Fruit fly (Drosophila melanogaster) whole organism, adult: ENCODE results near the gene TTLL6B.

ENCODE experiments used
- bab1 ChIP-seq: fragments of 200-800 bp; sonication (Bioruptor generic); optimal IDR thresholded peaks from 3 replicates; lab custom pipeline; 2019; ENCODE audit warnings: missing biosample characterization, mild to moderate bottlenecking, missing genetic modification characterization, moderate library complexity
- pad ChIP-seq: fragments of 200-800 bp; sonication (Bioruptor generic); optimal IDR thresholded peaks from 3 replicates; lab custom pipeline; 2017; ENCODE audit warnings: missing biosample characterization, missing genetic modification characterization, mild to moderate bottlenecking, moderate library complexity, missing genetic modification reagents

- TF ChIP-seq bab1 (GFP tag; lab: Kevin White, UChicago) (peak; percentile 5), pad (GFP tag; lab: Kevin White, UChicago) (peak; percentile 24)
Measured at dm6 chr3R:27292159-27292880, 41.5 kb upstream of the TTLL6B start, which contains the start of gene CG3348.
